Fruit fly (Drosophila melanogaster): ENCODE results near the gene Miro.

dm6 chr3R:24031019-24031824 lies 7.4 kb downstream of the Miro start:
- 0 out of 3 replicates have a peak, but pooled peaks have one; percentile 12 for TF ChIP-seq H15 (GFP tag; IDR thresholded peaks at IDR 0.05)
- no peak for TF ChIP-seq Gug (GFP tag; IDR thresholded peaks at IDR 0.05)
- 0 out of 2 replicates have a peak, but pooled peaks have one; percentile 10 for TF ChIP-seq sna (GFP tag; IDR thresholded peaks at IDR 0.05; ENCODE audit: partially characterized antibody)
- TF ChIP-seq Rx (GFP tag; IDR thresholded peaks at IDR 0.05), result 0 out of 2 replicates have a peak, but pooled peaks have one; percentile 23
- no peak for TF ChIP-seq grau (tag; optimal IDR thresholded peaks at IDR 0.05)
- no peak for TF ChIP-seq Sin3A (optimal IDR thresholded peaks at IDR 0.05)
- TF ChIP-seq CG42726 (GFP tag; IDR thresholded peaks at IDR 0.05; ENCODE audit: partially characterized antibody), result no peak
- TF ChIP-seq Abd-B (GFP tag; optimal IDR thresholded peaks at IDR 0.05), result no peak

All from whole organism, embryonic.